Fruit fly (Drosophila melanogaster) whole organism, embryonic: ENCODE results near the gene VhaM9.7-d.

Source experiments
- Adf1 ChIP-seq: fragments of 200-800 bp; sonication (Bioruptor generic); IDR thresholded peaks from 2 replicates; pipeline ENCODE4 v1.3.6; 2022; ENCODE audit warnings: missing biosample characterization, missing genetic modification characterization
- Aef1 ChIP-seq: fragments of 200-800 bp; sonication (Bioruptor generic); IDR thresholded peaks from 3 replicates; pipeline ENCODE4 v1.3.6; 2022; ENCODE audit warnings: missing biosample characterization, missing genetic modification characterization
- B-H2 ChIP-seq: fragments of 200-800 bp; sonication (Bioruptor generic); optimal IDR thresholded peaks from 2 replicates; lab custom pipeline; 2018; ENCODE audit warnings: missing biosample characterization, mild to moderate bottlenecking, missing genetic modification characterization
- BtbVII ChIP-seq: fragments of 200-800 bp; sonication (Bioruptor generic); optimal IDR thresholded peaks from 3 replicates; lab custom pipeline; 2017; ENCODE audit warnings: missing biosample characterization, mild to moderate bottlenecking, missing genetic modification characterization
- CG10543 ChIP-seq: fragments of 200-800 bp; sonication (Bioruptor generic); optimal IDR thresholded peaks from 3 replicates; lab custom pipeline; 2017; ENCODE audit warnings: missing biosample characterization, mild to moderate bottlenecking, missing genetic modification characterization, moderate library complexity
- CG1233 ChIP-seq: fragments of 200-800 bp; sonication (Bioruptor generic); optimal IDR thresholded peaks from 4 replicates; lab custom pipeline; 2018; ENCODE audit warnings: missing biosample characterization, mild to moderate bottlenecking, missing genetic modification characterization
- CG15479 ChIP-seq: fragments of 200-800 bp; sonication (Bioruptor generic); optimal IDR thresholded peaks from 3 replicates; lab custom pipeline; 2019; ENCODE audit warnings: missing biosample characterization, mild to moderate bottlenecking, missing genetic modification characterization, moderate library complexity
- CG18599 ChIP-seq: fragments of 200-800 bp; sonication (Bioruptor generic); optimal IDR thresholded peaks from 3 replicates; lab custom pipeline; 2017; ENCODE audit warnings: missing biosample characterization, missing genetic modification characterization, mild to moderate bottlenecking, moderate library complexity, missing genetic modification reagents
- CG34376 ChIP-seq: fragments of 200-800 bp; sonication (Bioruptor generic); optimal IDR thresholded peaks from 2 replicates; lab custom pipeline; 2018; ENCODE audit warnings: missing biosample characterization, mild to moderate bottlenecking, missing genetic modification characterization
- CG5180 ChIP-seq: fragments of 200-800 bp; sonication (Bioruptor generic); optimal IDR thresholded peaks from 3 replicates; lab custom pipeline; 2017; ENCODE audit warnings: missing biosample characterization, missing genetic modification characterization, mild to moderate bottlenecking, moderate library complexity, missing genetic modification reagents
- CG7556 ChIP-seq: fragments of 200-800 bp; sonication (Bioruptor generic); optimal IDR thresholded peaks from 2 replicates; lab custom pipeline; 2017; ENCODE audit warnings: missing biosample characterization, mild to moderate bottlenecking, missing genetic modification characterization
- Dbx ChIP-seq: fragments of 200-800 bp; sonication (Bioruptor generic); IDR thresholded peaks from 3 replicates; pipeline ENCODE4 v1.3.6; 2022; ENCODE audit warnings: missing biosample characterization, missing genetic modification characterization
- Elba2 ChIP-seq: fragments of 200-800 bp; sonication (Bioruptor generic); optimal IDR thresholded peaks from 3 replicates; lab custom pipeline; 2016; ENCODE audit warnings: missing biosample characterization, missing genetic modification characterization
- GATAe ChIP-seq: fragments of 200-800 bp; sonication (Bioruptor generic); conservative IDR thresholded peaks from 2 replicates; pipeline ENCODE4 v1.3.6; 2022; ENCODE audit warnings: missing biosample characterization, missing genetic modification characterization
- Hr78 ChIP-seq, 2 experiments: fragments of 200-800 bp in 1 of 2; fragments of >200 bp in 1 of 2; sonication (Bioruptor generic) in 1 of 2; optimal IDR thresholded peaks; 2 replicates each; lab custom pipeline; 2017 to 2019; ENCODE audit warnings: missing biosample characterization in 2 of 2, missing genetic modification characterization in 2 of 2, mild to moderate bottlenecking in 1 of 2, moderate library complexity in 1 of 2
- MBD-R2 ChIP-seq: fragments of 200-800 bp; sonication (Bioruptor generic); IDR thresholded peaks from 2 replicates; pipeline ENCODE4 v1.3.6; 2022; ENCODE audit warnings: missing biosample characterization, missing genetic modification characterization
- Med ChIP-seq: fragments of 200-800 bp; sonication (Bioruptor generic); peaks from one replicate; lab custom pipeline; 2016; ENCODE audit warnings: missing biosample characterization, missing genetic modification characterization, mild to moderate bottlenecking, inconsistent platforms, moderate library complexity
- Pdp1 ChIP-seq, 2 experiments: fragments of 200-800 bp; sonication (Bioruptor generic); optimal IDR thresholded peaks; 3 replicates each; lab custom pipeline; 2016; ENCODE audit warnings: missing biosample characterization in 2 of 2, missing genetic modification characterization in 2 of 2, mild to moderate bottlenecking in 1 of 2, moderate library complexity in 1 of 2
- Rfx ChIP-seq: fragments of 200-800 bp; sonication (Bioruptor generic); IDR thresholded peaks from 2 replicates; pipeline ENCODE4 v1.3.6; 2022; ENCODE audit warnings: missing biosample characterization, missing genetic modification characterization
- Side ChIP-seq: fragments of 200-800 bp; sonication (Bioruptor generic); optimal IDR thresholded peaks from 2 replicates; lab custom pipeline; 2016; ENCODE audit warnings: missing biosample characterization, missing genetic modification characterization
- Tbp ChIP-seq: fragments of >200 bp; optimal IDR thresholded peaks from 2 replicates; lab custom pipeline; 2018; ENCODE audit warnings: missing biosample characterization, missing genetic modification characterization
- ash1 ChIP-seq: fragments of 200-800 bp; sonication (Bioruptor generic); optimal IDR thresholded peaks from 2 replicates; lab custom pipeline; 2018; ENCODE audit warnings: missing biosample characterization, mild to moderate bottlenecking, missing genetic modification characterization
- bigmax ChIP-seq: fragments of 200-800 bp; sonication (Bioruptor generic); optimal IDR thresholded peaks from 2 replicates; lab custom pipeline; 2018; ENCODE audit warnings: missing biosample characterization, mild to moderate bottlenecking, missing genetic modification characterization
- croc ChIP-seq: fragments of 200-800 bp; sonication (Bioruptor generic); conservative IDR thresholded peaks from 3 replicates; pipeline ENCODE4 v1.3.6; 2022; ENCODE audit warnings: missing biosample characterization, missing genetic modification characterization
- exex ChIP-seq: fragments of 200-800 bp; sonication (Bioruptor generic); optimal IDR thresholded peaks from 4 replicates; lab custom pipeline; 2018; ENCODE audit warnings: missing biosample characterization, mild to moderate bottlenecking, missing genetic modification characterization, moderate library complexity
- fru ChIP-seq: fragments of >200 bp; optimal IDR thresholded peaks from 2 replicates; lab custom pipeline; 2017
- gcm2 ChIP-seq: fragments of 200-800 bp; sonication (Bioruptor generic); optimal IDR thresholded peaks from 2 replicates; lab custom pipeline; 2016; ENCODE audit warnings: missing biosample characterization, missing genetic modification characterization
- grn ChIP-seq: fragments of 200-800 bp; sonication (Bioruptor generic); optimal IDR thresholded peaks from 3 replicates; lab custom pipeline; 2017; ENCODE audit warnings: missing biosample characterization, missing genetic modification characterization
- gro ChIP-seq: fragments of 200-800 bp; sonication (Bioruptor generic); optimal IDR thresholded peaks from 2 replicates; lab custom pipeline; 2016; ENCODE audit warnings: missing biosample characterization, missing genetic modification characterization
- lab ChIP-seq: fragments of 200-800 bp; sonication (Bioruptor generic); optimal IDR thresholded peaks from 3 replicates; lab custom pipeline; 2017; ENCODE audit warnings: missing biosample characterization, missing genetic modification characterization, mild to moderate bottlenecking, moderate library complexity, missing genetic modification reagents
- luna ChIP-seq: fragments of 200-800 bp; sonication (Bioruptor generic); optimal IDR thresholded peaks from 2 replicates; lab custom pipeline; 2016; ENCODE audit warnings: missing biosample characterization, missing genetic modification characterization
- mirr ChIP-seq: fragments of 200-800 bp; sonication (Bioruptor generic); optimal IDR thresholded peaks from 3 replicates; lab custom pipeline; 2018; ENCODE audit warnings: missing biosample characterization, mild to moderate bottlenecking, missing genetic modification characterization
- nerfin-2 ChIP-seq: fragments of 200-800 bp; sonication (Bioruptor generic); IDR thresholded peaks from 2 replicates; pipeline ENCODE4 v1.3.6; 2022; ENCODE audit warnings: missing biosample characterization, missing genetic modification characterization; ENCODE audit not compliant: partially characterized antibody
- pzg ChIP-seq: fragments of 200-800 bp; sonication (Bioruptor generic); optimal IDR thresholded peaks from 3 replicates; lab custom pipeline; 2018; ENCODE audit warnings: missing biosample characterization, mild to moderate bottlenecking, missing genetic modification characterization, moderate library complexity
- sd ChIP-seq: fragments of 200-800 bp; sonication (Bioruptor generic); optimal IDR thresholded peaks from 3 replicates; lab custom pipeline; 2018; ENCODE audit warnings: missing biosample characterization, mild to moderate bottlenecking, missing genetic modification characterization, moderate library complexity
- shn ChIP-seq: fragments of 200-800 bp; sonication (Bioruptor generic); optimal IDR thresholded peaks from 3 replicates; lab custom pipeline; 2016; ENCODE audit warnings: missing biosample characterization, missing genetic modification characterization
- sug ChIP-seq: fragments of 200-800 bp; optimal IDR thresholded peaks from 2 replicates; lab custom pipeline; 2019; ENCODE audit warnings: missing biosample characterization, mild to moderate bottlenecking, missing genetic modification characterization, moderate library complexity
- vfl ChIP-seq: fragments of 200-800 bp; sonication (Bioruptor generic); optimal IDR thresholded peaks from 2 replicates; lab custom pipeline; 2016; ENCODE audit warnings: missing biosample characterization, missing genetic modification characterization

The VhaM9.7-d gene

dm6 chr3R:17007336-17007735, 32.3 kb downstream of the VhaM9.7-d start (continued):
- TF ChIP-seq CG1233 (GFP tag; lab: Kevin White, UChicago) (no peak), luna (no peak), pzg (GFP tag; lab: Kevin White, UChicago) (no peak), croc (no peak), fru (no peak), gcm2 (GFP tag; lab: Kevin White, UChicago) (no peak), vfl (no peak), Tbp (GFP tag; lab: Kevin White, UChicago) (no peak), CG10543 (GFP tag; lab: Kevin White, UChicago) (no peak)

- peak; percentile 49 for TF ChIP-seq Med
- peak; percentile 12; the same call in 1 of the 2 replicates for TF ChIP-seq MBD-R2 (GFP tag; lab: Robert Waterston, UW)
- peak; percentile 81 for TF ChIP-seq sd (tag; lab: Kevin White, UChicago)
- peak in 1 of 2 experiments; percentile 39 for TF ChIP-seq Hr78 (GFP tag; optimal IDR thresholded peaks at IDR 0.05; lab: Kevin White, UChicago)
- peak; percentile 74 for TF ChIP-seq lab (GFP tag; lab: Kevin White, UChicago)
- TF ChIP-seq Side (GFP tag; lab: Kevin White, UChicago), result no peak
- peak; percentile 6 for TF ChIP-seq gro
- peak; percentile 92 for TF ChIP-seq CG15479
- TF ChIP-seq BtbVII (GFP tag; lab: Kevin White, UChicago), result peak; percentile 20
- no peak for TF ChIP-seq ash1 (GFP tag; lab: Kevin White, UChicago)
- no peak for TF ChIP-seq bigmax (GFP tag; lab: Kevin White, UChicago)
- TF ChIP-seq CG34376 (GFP tag; lab: Kevin White, UChicago), result peak; percentile 49
- TF ChIP-seq exex, result peak; percentile 98
- TF ChIP-seq CG18599 (GFP tag; lab: Kevin White, UChicago), result peak; percentile 11
- TF ChIP-seq GATAe (GFP tag; lab: Robert Waterston, UW), result peak; percentile 96
- no peak for TF ChIP-seq Aef1 (GFP tag; lab: Robert Waterston, UW)
- peak; percentile 9 for TF ChIP-seq B-H2 (GFP tag; lab: Kevin White, UChicago)
- peak; percentile 27; the same call in 1 of the 3 replicates for TF ChIP-seq Dbx (GFP tag; lab: Robert Waterston, UW)
- no peak for TF ChIP-seq CG5180 (GFP tag; lab: Kevin White, UChicago)
- TF ChIP-seq Adf1 (GFP tag; lab: Robert Waterston, UW), result no peak
- TF ChIP-seq shn (GFP tag; lab: Kevin White, UChicago), result no peak
- TF ChIP-seq sug (tag; lab: Kevin White, UChicago), result peak; percentile 68
- TF ChIP-seq mirr (GFP tag; lab: Kevin White, UChicago), result peak; percentile 65
- TF ChIP-seq grn (GFP tag; lab: Kevin White, UChicago), result peak; percentile 82
- peak in 1 of 2 experiments; percentile 75 for TF ChIP-seq Pdp1 (GFP tag; optimal IDR thresholded peaks at IDR 0.05; lab: Kevin White, UChicago)
- TF ChIP-seq CG10543 (GFP tag; lab: Kevin White, UChicago), result peak; percentile 39
- TF ChIP-seq Rfx (GFP tag; lab: Robert Waterston, UW), result peak; percentile 15; the same call in 1 of the 2 replicates
- TF ChIP-seq, all 482 proteins: peak for 20
These were observed 33.1 kb downstream of the VhaM9.7-d start, which contains the start of gene CG8907 for dm6 chr3R:17008018-17008674. CG8907 (plus strand) TSS chr3R:17008269.

- no peak for TF ChIP-seq nerfin-2 (GFP tag; lab: Robert Waterston, UW)
- 0 out of 2 replicates have a peak, but pooled peaks have one; percentile 13 for TF ChIP-seq GATAe (GFP tag; lab: Robert Waterston, UW)
- TF ChIP-seq mirr (GFP tag; lab: Kevin White, UChicago), result peak; percentile 93
- TF ChIP-seq grn (GFP tag; lab: Kevin White, UChicago), result peak; percentile 53
- TF ChIP-seq Elba2 (GFP tag; lab: Kevin White, UChicago), result peak; percentile 65
- no peak for TF ChIP-seq CG7556 (GFP tag; lab: Kevin White, UChicago)
These were observed 33.6 kb downstream of the VhaM9.7-d start for dm6 chr3R:17008675-17009022.
